ENCODE assay signal across 4 fruit fly cellular contexts in the genomic region with DNA sequence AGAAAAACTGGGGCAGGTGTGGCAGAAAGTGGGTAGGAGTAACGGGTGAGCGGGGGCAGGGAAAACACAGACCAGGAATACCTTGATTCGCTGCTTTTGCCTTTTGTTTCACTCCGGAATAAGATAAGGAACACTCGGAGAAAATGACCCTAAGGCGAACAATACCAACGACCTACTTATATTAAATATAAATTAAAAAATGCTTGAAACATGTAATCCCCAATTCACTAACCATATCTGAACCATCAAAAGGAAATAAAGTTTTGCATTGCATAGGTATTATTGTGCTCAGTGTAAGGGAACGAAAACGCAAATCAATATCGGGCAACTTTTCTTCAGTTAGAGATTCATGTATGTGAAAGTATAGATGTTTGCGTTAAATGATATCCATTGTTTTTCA.
A peak's percentile ranks its signal among the peaks of the same experiment; 100 is the strongest.
TF ChIP-seq lines count a peak whose summit lies in the region.

No protein-coding gene starts in this region.

- no peak for TF ChIP-seq CTCF in whole organism, embryonic (GFP tag; optimal IDR thresholded peaks at IDR 0.05; lab: Kevin White, UChicago)

TF ChIP-seq in whole organism, embryonic, 481 proteins besides CTCF, POLR2A, EP300 and RAD21 (continues in another document):
- TF ChIP-seq CG18764 (GFP tag; optimal IDR thresholded peaks at IDR 0.05; lab: Kevin White, UChicago) (peak; percentile 1), CG14667 (GFP tag; IDR thresholded peaks at IDR 0.05; lab: Robert Waterston, UW) (0 out of 2 replicates have a peak, but pooled peaks have one; percentile 18), CG17829 (tag; optimal IDR thresholded peaks at IDR 0.05; lab: Kevin White, UChicago) (peak; percentile 13), CG31224 (GFP tag; IDR thresholded peaks at IDR 0.05; lab: Robert Waterston, UW) (no peak), CG30020 (tag; optimal IDR thresholded peaks at IDR 0.05; lab: Kevin White, UChicago) (no peak), CG2678 (tag; optimal IDR thresholded peaks at IDR 0.05; lab: Kevin White, UChicago) (peak; percentile 52), CG18262 (tag; optimal IDR thresholded peaks at IDR 0.05; lab: Kevin White, UChicago) (peak; percentile 59), CG33557 (GFP tag; optimal IDR thresholded peaks at IDR 0.05; lab: Kevin White, UChicago) (no peak), CG11723 (GFP tag; optimal IDR thresholded peaks at IDR 0.05; lab: Kevin White, UChicago) (peak; percentile 31), lmd (GFP tag; IDR thresholded peaks at IDR 0.05; lab: Robert Waterston, UW) (peak; percentile 68), CHES-1-like (GFP tag; optimal IDR thresholded peaks at IDR 0.05; lab: Kevin White, UChicago) (no peak), Deaf1 (tag; optimal IDR thresholded peaks at IDR 0.05; lab: Kevin White, UChicago) (no peak), stwl (tag; optimal IDR thresholded peaks at IDR 0.05; lab: Kevin White, UChicago) (no peak), CG12236 (GFP tag; optimal IDR thresholded peaks at IDR 0.05; lab: Kevin White, UChicago) (no peak), Med (GFP tag; lab: Kevin White, UChicago) (peak; percentile 59), Dip2 (GFP tag; IDR thresholded peaks at IDR 0.05; lab: Robert Waterston, UW) (no peak), CG15269 (tag; optimal IDR thresholded peaks at IDR 0.05; lab: Kevin White, UChicago) (peak; percentile 69), Mad (GFP tag; optimal IDR thresholded peaks at IDR 0.05; lab: Kevin White, UChicago) (no peak), fru (optimal IDR thresholded peaks at IDR 0.05; lab: Kevin White, UChicago) (no peak), Meics (GFP tag; optimal IDR thresholded peaks at IDR 0.05; lab: Kevin White, UChicago) (peak; percentile 15), Dip3 (GFP tag; optimal IDR thresholded peaks at IDR 0.05; lab: Kevin White, UChicago) (no peak), ham (GFP tag; IDR thresholded peaks at IDR 0.05; lab: Robert Waterston, UW) (no peak)

TF ChIP-seq in whole organism, prepupa, 60 proteins besides CTCF, POLR2A, EP300 and RAD21 (continues in another document):
- TF ChIP-seq Sox102F (GFP tag; optimal IDR thresholded peaks at IDR 0.05; lab: Kevin White, UChicago) (peak; percentile 88), svp (GFP tag; lab: Kevin White, UChicago) (peak; percentile 89), CG11762 (GFP tag; optimal IDR thresholded peaks at IDR 0.05; lab: Kevin White, UChicago; ENCODE audit: insufficient read depth) (peak; percentile 11), fkh (GFP tag; optimal IDR thresholded peaks at IDR 0.05; lab: Kevin White, UChicago) (no peak), CG6276 (GFP tag; optimal IDR thresholded peaks at IDR 0.05; lab: Kevin White, UChicago) (no peak), Gug (GFP tag; IDR thresholded peaks at IDR 0.05; lab: Robert Waterston, UW) (no peak), net (GFP tag; optimal IDR thresholded peaks at IDR 0.05; lab: Kevin White, UChicago) (peak; percentile 63), CG32006 (GFP tag; optimal IDR thresholded peaks at IDR 0.05; lab: Kevin White, UChicago) (peak; percentile 39), achi (GFP tag; optimal IDR thresholded peaks at IDR 0.05; lab: Kevin White, UChicago) (peak; percentile 74), ss (GFP tag; optimal IDR thresholded peaks at IDR 0.05; lab: Kevin White, UChicago) (peak in 1 of 2 experiments; percentile 30), spab (GFP tag; optimal IDR thresholded peaks at IDR 0.05; lab: Kevin White, UChicago) (no peak), CG4318 (GFP tag; optimal IDR thresholded peaks at IDR 0.05; lab: Kevin White, UChicago) (no peak), pdm3 (GFP tag; optimal IDR thresholded peaks at IDR 0.05; lab: Kevin White, UChicago) (peak; percentile 78), Lpt (GFP tag; optimal IDR thresholded peaks at IDR 0.05; lab: Kevin White, UChicago) (no peak), Eip75B (GFP tag; optimal IDR thresholded peaks at IDR 0.05; lab: Kevin White, UChicago) (peak; percentile 73), CG9139 (GFP tag; optimal IDR thresholded peaks at IDR 0.05; lab: Kevin White, UChicago) (peak; percentile 12), CG8319 (GFP tag; optimal IDR thresholded peaks at IDR 0.05; lab: Kevin White, UChicago) (peak; percentile 27), CG6792 (GFP tag; optimal IDR thresholded peaks at IDR 0.05; lab: Kevin White, UChicago) (peak; percentile 76), CG6808 (GFP tag; optimal IDR thresholded peaks at IDR 0.05; lab: Kevin White, UChicago) (peak; percentile 8), Ets21C (GFP tag; optimal IDR thresholded peaks at IDR 0.05; lab: Kevin White, UChicago) (no peak), Hr39 (GFP tag; optimal IDR thresholded peaks at IDR 0.05; lab: Kevin White, UChicago) (peak; percentile 79), eg (GFP tag; IDR thresholded peaks at IDR 0.05; lab: Robert Waterston, UW) (peak; percentile 7; the same call in 1 of the 3 replicates)

TF ChIP-seq in whole organism, pupa, 21 proteins besides CTCF, POLR2A, EP300 and RAD21:
- TF ChIP-seq CG13204 (GFP tag; optimal IDR thresholded peaks at IDR 0.05; lab: Kevin White, UChicago) (no peak), gl (tag; optimal IDR thresholded peaks at IDR 0.05; lab: Kevin White, UChicago) (no peak), Pif1A (GFP tag; optimal IDR thresholded peaks at IDR 0.05; lab: Kevin White, UChicago) (peak; percentile 59), CG15710 (tag; optimal IDR thresholded peaks at IDR 0.05; lab: Kevin White, UChicago) (peak; percentile 58), CG17806 (tag; optimal IDR thresholded peaks at IDR 0.05; lab: Kevin White, UChicago) (peak; percentile 43), CG4496 (GFP tag; IDR thresholded peaks at IDR 0.05; lab: Robert Waterston, UW) (no peak), Pif1B (GFP tag; optimal IDR thresholded peaks at IDR 0.05; lab: Kevin White, UChicago) (peak; percentile 68), CG14655 (GFP tag; optimal IDR thresholded peaks at IDR 0.05; lab: Kevin White, UChicago) (no peak), CG8301 (tag; optimal IDR thresholded peaks at IDR 0.05; lab: Kevin White, UChicago) (no peak), Snoo (tag; optimal IDR thresholded peaks at IDR 0.05; lab: Kevin White, UChicago) (peak; percentile 77), CG12605 (GFP tag; IDR thresholded peaks at IDR 0.05; lab: Robert Waterston, UW) (no peak), EcR (GFP tag; optimal IDR thresholded peaks at IDR 0.05; lab: Kevin White, UChicago) (no peak), CG34367 (tag; optimal IDR thresholded peaks at IDR 0.05; lab: Kevin White, UChicago) (peak; percentile 31), fd96Ca (GFP tag; IDR thresholded peaks at IDR 0.05; lab: Robert Waterston, UW) (no peak), CG10348 (GFP tag; IDR thresholded peaks at IDR 0.05; lab: Robert Waterston, UW) (no peak), CG9948 (tag; optimal IDR thresholded peaks at IDR 0.05; lab: Kevin White, UChicago) (peak; percentile 41), CG32121 (GFP tag; IDR thresholded peaks at IDR 0.05; lab: Robert Waterston, UW) (no peak), Ets98B (GFP tag; IDR thresholded peaks at IDR 0.05; lab: Robert Waterston, UW) (no peak), D1 (tag; optimal IDR thresholded peaks at IDR 0.05; lab: Kevin White, UChicago) (no peak), rn (GFP tag; IDR thresholded peaks at IDR 0.05; lab: Robert Waterston, UW) (0 out of 2 replicates have a peak, but pooled peaks have one; percentile 20), CG8159 (tag; optimal IDR thresholded peaks at IDR 0.05; lab: Kevin White, UChicago) (peak; percentile 63)

TF ChIP-seq in whole organism, wandering third instar larva, 38 proteins besides CTCF, POLR2A, EP300 and RAD21 (continues in another document):
- peak; percentile 74 for TF ChIP-seq br (GFP tag; optimal IDR thresholded peaks at IDR 0.05; lab: Kevin White, UChicago)
- TF ChIP-seq Mio (GFP tag; optimal IDR thresholded peaks at IDR 0.05; lab: Kevin White, UChicago) = no peak
- no peak for TF ChIP-seq tai (GFP tag; optimal IDR thresholded peaks at IDR 0.05; lab: Kevin White, UChicago)
- peak; percentile 65 for TF ChIP-seq brk (GFP tag; optimal IDR thresholded peaks at IDR 0.05; lab: Kevin White, UChicago)
- no peak for TF ChIP-seq usp (GFP tag; optimal IDR thresholded peaks at IDR 0.05; lab: Kevin White, UChicago)
- peak; percentile 20 for TF ChIP-seq Jra (GFP tag; optimal IDR thresholded peaks at IDR 0.05; lab: Kevin White, UChicago)
- no peak for TF ChIP-seq dmrt93B (GFP tag; optimal IDR thresholded peaks at IDR 0.05; lab: Kevin White, UChicago)
- no peak for TF ChIP-seq Dif (GFP tag; optimal IDR thresholded peaks at IDR 0.05; lab: Kevin White, UChicago; ENCODE audit: partially characterized antibody)
- TF ChIP-seq CG9705 (GFP tag; optimal IDR thresholded peaks at IDR 0.05; lab: Kevin White, UChicago) = no peak
- TF ChIP-seq rgr (GFP tag; optimal IDR thresholded peaks at IDR 0.05; lab: Kevin White, UChicago) = peak; percentile 76
- no peak for TF ChIP-seq jim (GFP tag; optimal IDR thresholded peaks at IDR 0.05; lab: Kevin White, UChicago)
- no peak for TF ChIP-seq N (GFP tag; optimal IDR thresholded peaks at IDR 0.05; lab: Kevin White, UChicago)
- TF ChIP-seq ey (GFP tag; optimal IDR thresholded peaks at IDR 0.05; lab: Kevin White, UChicago) = peak; percentile 73
- no peak for TF ChIP-seq Vsx2 (GFP tag; optimal IDR thresholded peaks at IDR 0.05; lab: Kevin White, UChicago; ENCODE audit: partially characterized antibody)
- peak; percentile 63 for TF ChIP-seq Sp1 (GFP tag; optimal IDR thresholded peaks at IDR 0.05; lab: Kevin White, UChicago)
- no peak for TF ChIP-seq lola (GFP tag; optimal IDR thresholded peaks at IDR 0.05; lab: Kevin White, UChicago)
- peak; percentile 70 for TF ChIP-seq psq (GFP tag; optimal IDR thresholded peaks at IDR 0.05; lab: Kevin White, UChicago)
- TF ChIP-seq Rel (GFP tag; optimal IDR thresholded peaks at IDR 0.05; lab: Kevin White, UChicago) = no peak
- TF ChIP-seq Rel (tag; optimal IDR thresholded peaks at IDR 0.05; lab: Kevin White, UChicago) = no peak
- TF ChIP-seq Abd-B (GFP tag; optimal IDR thresholded peaks at IDR 0.05; lab: Kevin White, UChicago) = no peak
- no peak for TF ChIP-seq Dfd (GFP tag; optimal IDR thresholded peaks at IDR 0.05; lab: Kevin White, UChicago)
- no peak for TF ChIP-seq GATAd (GFP tag; optimal IDR thresholded peaks at IDR 0.05; lab: Kevin White, UChicago)
- peak; percentile 16 for TF ChIP-seq dsf (GFP tag; optimal IDR thresholded peaks at IDR 0.05; lab: Kevin White, UChicago; ENCODE audit: borderline replicate concordance)
- peak; percentile 66 for TF ChIP-seq fru (GFP tag; optimal IDR thresholded peaks at IDR 0.05; lab: Kevin White, UChicago)
- peak; percentile 65 for TF ChIP-seq sage (GFP tag; optimal IDR thresholded peaks at IDR 0.05; lab: Kevin White, UChicago)
- no peak for TF ChIP-seq pan (optimal IDR thresholded peaks at IDR 0.05; lab: Kevin White, UChicago)
- TF ChIP-seq woc (GFP tag; optimal IDR thresholded peaks at IDR 0.05; lab: Kevin White, UChicago) = peak; percentile 24
- peak; percentile 76 for TF ChIP-seq OdsH (GFP tag; optimal IDR thresholded peaks at IDR 0.05; lab: Kevin White, UChicago)
- no peak for TF ChIP-seq CrebA (GFP tag; optimal IDR thresholded peaks at IDR 0.05; lab: Kevin White, UChicago; ENCODE audit: borderline replicate concordance)
- peak; percentile 77 for TF ChIP-seq Hnf4 (GFP tag; optimal IDR thresholded peaks at IDR 0.05; lab: Kevin White, UChicago)
- TF ChIP-seq dl (GFP tag; optimal IDR thresholded peaks at IDR 0.05; lab: Kevin White, UChicago; ENCODE audit: insufficient read depth in 1 of 2, partially characterized antibody in 2 of 2) = no peak

Comparison
In these comparisons a context has a peak if more than half of its experiments do, and no peak if none do; other contexts are left out.
1. Of the 7 proteins assayed by ChIP-seq in both whole organism, embryonic and whole organism, prepupa: peak only in whole organism, embryonic: Blimp-1 and Gug; only in whole organism, prepupa: Hr39; in both: Sox102F; in neither: 3.